Worm (Caenorhabditis elegans) whole organism, late embryonic: ENCODE data around the gene clec-139.

Source experiments
- C08G9.2 ChIP-seq: sonication (generic microtip); optimal IDR thresholded peaks from 2 replicates; lab custom pipeline; 2016; ENCODE audit warnings: mild to moderate bottlenecking, missing genetic modification characterization, moderate library complexity, missing compliant biosample characterization
- F13H6.1 ChIP-seq: sonication (generic microtip); optimal IDR thresholded peaks from 2 replicates; lab custom pipeline; 2016; ENCODE audit warnings: missing genetic modification characterization, missing compliant biosample characterization
- K09A11.1 ChIP-seq: sonication (generic microtip); optimal IDR thresholded peaks from 2 replicates; lab custom pipeline; 2017; ENCODE audit warnings: antibody characterized with exemption, mild to moderate bottlenecking, missing genetic modification characterization, missing compliant biosample characterization; ENCODE audit not compliant: insufficient read depth
- T23F11.4 ChIP-seq: fragments of 200-800 bp; sonication (Bioruptor generic); optimal IDR thresholded peaks from 2 replicates; lab custom pipeline; 2018; ENCODE audit warnings: mild to moderate bottlenecking, missing genetic modification characterization, missing compliant biosample characterization
- ama-1 ChIP-seq: fragments of 150-350 bp; optimal IDR thresholded peaks from 2 replicates; lab custom pipeline; 2014
- ceh-19 ChIP-seq: fragments of 200-800 bp; sonication (Bioruptor generic); optimal IDR thresholded peaks from 2 replicates; lab custom pipeline; 2018; ENCODE audit warnings: mild to moderate bottlenecking, missing genetic modification characterization, missing compliant biosample characterization
- ceh-2 ChIP-seq: sonication (generic microtip); optimal IDR thresholded peaks from 2 replicates; lab custom pipeline; 2016; ENCODE audit warnings: missing genotype, missing genetic modification characterization, missing compliant biosample characterization
- ceh-22 ChIP-seq: sonication (generic microtip); optimal IDR thresholded peaks from 2 replicates; lab custom pipeline; 2017; ENCODE audit warnings: missing biosample characterization, missing genetic modification characterization
- ceh-30 ChIP-seq: fragments of 150-350 bp; optimal IDR thresholded peaks from 2 replicates; lab custom pipeline; 2014; ENCODE audit warnings: missing biosample characterization, missing genetic modification characterization
- ceh-31 ChIP-seq: sonication (generic microtip); optimal IDR thresholded peaks from 2 replicates; lab custom pipeline; 2016; ENCODE audit warnings: missing genetic modification characterization, missing compliant biosample characterization
- ceh-45 ChIP-seq: fragments of 200-800 bp; sonication (Bioruptor generic); IDR thresholded peaks from 2 replicates; pipeline ENCODE4 v1.3.6; 2022; ENCODE audit warnings: missing genetic modification reagents, missing genetic modification characterization, missing compliant biosample characterization
- ceh-48 ChIP-seq: sonication (generic microtip); optimal IDR thresholded peaks from 2 replicates; lab custom pipeline; 2016; ENCODE audit warnings: missing genetic modification characterization, inconsistent platforms, missing compliant biosample characterization
- che-1 ChIP-seq: sonication (generic microtip); optimal IDR thresholded peaks from 2 replicates; lab custom pipeline; 2016; ENCODE audit warnings: mild to moderate bottlenecking, missing genetic modification characterization, missing compliant biosample characterization
- dmd-4 ChIP-seq: sonication (generic microtip); optimal IDR thresholded peaks from 2 replicates; lab custom pipeline; 2016; ENCODE audit warnings: borderline replicate concordance, missing genetic modification characterization, missing compliant biosample characterization
- dve-1 ChIP-seq: sonication (generic microtip); optimal IDR thresholded peaks from 2 replicates; lab custom pipeline; 2017; ENCODE audit warnings: antibody characterized with exemption, mild to moderate bottlenecking, missing genetic modification characterization, missing compliant biosample characterization
- elt-4 ChIP-seq: sonication (generic microtip); optimal IDR thresholded peaks from 2 replicates; lab custom pipeline; 2016; ENCODE audit warnings: missing genetic modification characterization, missing compliant biosample characterization
- eyg-1 ChIP-seq: sonication (generic microtip); optimal IDR thresholded peaks from 2 replicates; lab custom pipeline; 2016; ENCODE audit warnings: missing genotype, missing genetic modification characterization, missing compliant biosample characterization
- fax-1 ChIP-seq: sonication (generic microtip); optimal IDR thresholded peaks from 2 replicates; lab custom pipeline; 2016; ENCODE audit warnings: missing genotype, missing genetic modification characterization, missing compliant biosample characterization
- fkh-10 ChIP-seq: fragments of 150-350 bp; optimal IDR thresholded peaks from 2 replicates; lab custom pipeline; 2014; ENCODE audit warnings: missing biosample characterization, missing genetic modification reagents, missing genetic modification characterization
- fkh-6 ChIP-seq: sonication (generic microtip); optimal IDR thresholded peaks from 2 replicates; lab custom pipeline; 2016; ENCODE audit warnings: missing genetic modification characterization, missing compliant biosample characterization
- hlh-30 ChIP-seq: sonication (generic microtip); optimal IDR thresholded peaks from 2 replicates; lab custom pipeline; 2017; ENCODE audit warnings: antibody characterized with exemption, missing genetic modification characterization, missing compliant biosample characterization; ENCODE audit not compliant: insufficient read depth
- hlh-6 ChIP-seq: sonication (generic microtip); optimal IDR thresholded peaks from 2 replicates; lab custom pipeline; 2016; ENCODE audit warnings: missing genotype, missing genetic modification characterization, missing compliant biosample characterization
- hlh-8 ChIP-seq: sonication (generic microtip); optimal IDR thresholded peaks from 2 replicates; lab custom pipeline; 2016; ENCODE audit warnings: missing genotype, missing genetic modification characterization, missing compliant biosample characterization
- lin-11 ChIP-seq: fragments of 200-800 bp; sonication (Bioruptor generic); optimal IDR thresholded peaks from 2 replicates; lab custom pipeline; 2018; ENCODE audit warnings: mild to moderate bottlenecking, missing genetic modification characterization, missing compliant biosample characterization
- madf-2 ChIP-seq: sonication (generic microtip); optimal IDR thresholded peaks from 2 replicates; lab custom pipeline; 2017; ENCODE audit warnings: missing genetic modification characterization, missing compliant biosample characterization
- mec-3 ChIP-seq: sonication (generic microtip); optimal IDR thresholded peaks from 2 replicates; lab custom pipeline; 2016; ENCODE audit warnings: borderline replicate concordance, missing genetic modification characterization, missing compliant biosample characterization
- nhr-11 ChIP-seq: fragments of 150-350 bp; optimal IDR thresholded peaks from 2 replicates; lab custom pipeline; 2014; ENCODE audit warnings: missing biosample characterization, missing genetic modification characterization
- npax-4 ChIP-seq: sonication (generic microtip); optimal IDR thresholded peaks from 2 replicates; lab custom pipeline; 2016; ENCODE audit warnings: missing genetic modification characterization, missing compliant biosample characterization
- pag-3 ChIP-seq: sonication (generic microtip); optimal IDR thresholded peaks from 2 replicates; lab custom pipeline; 2016; ENCODE audit warnings: missing compliant biosample characterization, missing genetic modification characterization, borderline replicate concordance
- pat-9 ChIP-seq: fragments of 200-800 bp; sonication (Bioruptor generic); optimal IDR thresholded peaks from 2 replicates; lab custom pipeline; 2018; ENCODE audit warnings: mild to moderate bottlenecking, missing genetic modification characterization, moderate library complexity, missing compliant biosample characterization
- pros-1 ChIP-seq: fragments of 150-350 bp; optimal IDR thresholded peaks from 2 replicates; lab custom pipeline; 2014; ENCODE audit warnings: missing biosample characterization, missing genetic modification reagents, missing genetic modification characterization
- sdc-2 ChIP-seq: sonication (generic microtip); optimal IDR thresholded peaks from 2 replicates; lab custom pipeline; 2016; ENCODE audit warnings: missing genotype, missing genetic modification characterization, missing compliant biosample characterization
- sox-2 ChIP-seq: fragments of 200-800 bp; sonication (Bioruptor generic); IDR thresholded peaks from 2 replicates; pipeline ENCODE4 v1.3.6; 2022; ENCODE audit warnings: missing genetic modification reagents, missing genetic modification characterization, missing compliant biosample characterization
- sox-4 ChIP-seq: sonication (generic microtip); optimal IDR thresholded peaks from 2 replicates; lab custom pipeline; 2017; ENCODE audit warnings: mild to moderate bottlenecking, missing genetic modification characterization, inconsistent platforms, missing compliant biosample characterization
- tbx-2 ChIP-seq: sonication (generic microtip); optimal IDR thresholded peaks from 2 replicates; lab custom pipeline; 2016; ENCODE audit warnings: missing genetic modification characterization, missing compliant biosample characterization
- ttx-3 ChIP-seq: sonication (generic microtip); optimal IDR thresholded peaks from 2 replicates; lab custom pipeline; 2016; ENCODE audit warnings: missing genetic modification reagents, missing genetic modification characterization, missing compliant biosample characterization
- unc-3 ChIP-seq, 2 experiments: fragments of 200-800 bp in 1 of 2; sonication (Bioruptor generic) in 1 of 2; sonication (generic microtip) in 1 of 2; conservative IDR thresholded peaks in 1 of 2; optimal IDR thresholded peaks in 1 of 2; 2 replicates each; pipeline versions ENCODE4 v1.3.6 to Lab custom; 2016 to 2022; ENCODE audit warnings: missing compliant biosample characterization in 2 of 2, missing genetic modification characterization in 2 of 2, missing genetic modification reagents in 1 of 2
- unc-55 ChIP-seq: sonication (generic microtip); optimal IDR thresholded peaks from 2 replicates; lab custom pipeline; 2017; ENCODE audit warnings: missing biosample characterization, missing genetic modification reagents, missing genetic modification characterization

Gene clec-139

DNA sequence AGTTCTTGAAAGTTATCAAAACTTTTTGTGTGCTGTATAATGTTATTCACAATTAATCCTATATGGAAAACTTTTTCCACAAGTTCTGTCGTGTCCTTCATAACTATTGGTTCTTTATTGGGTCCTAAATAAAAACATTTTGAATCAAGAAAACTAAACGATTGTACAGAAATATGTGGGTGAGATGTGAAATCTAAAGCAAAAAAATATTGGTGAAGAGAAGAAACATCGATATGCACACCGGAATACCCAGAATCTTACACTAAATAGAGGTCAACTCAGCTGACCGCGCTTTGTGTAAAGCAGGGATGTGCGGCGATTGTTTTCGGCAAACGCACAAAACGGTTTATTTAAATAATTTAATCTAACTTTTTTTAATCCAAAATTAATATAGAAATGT is 39.7 kb upstream of the clec-139 start, which contains the start of gene T05A7.13:
Gene T05A7.13 (minus strand): TSS at position 101 of the 400 bp plus-strand sequence.
- TF ChIP-seq pag-3 (no peak), elt-4 (tag; lab: Kevin White, UChicago) (no peak), pros-1 (no peak), lin-11 (no peak), hlh-8 (no peak), C08G9.2 (tag; lab: Kevin White, UChicago) (no peak), ceh-30 (tag; lab: Kevin White, UChicago) (no peak)

DNA sequence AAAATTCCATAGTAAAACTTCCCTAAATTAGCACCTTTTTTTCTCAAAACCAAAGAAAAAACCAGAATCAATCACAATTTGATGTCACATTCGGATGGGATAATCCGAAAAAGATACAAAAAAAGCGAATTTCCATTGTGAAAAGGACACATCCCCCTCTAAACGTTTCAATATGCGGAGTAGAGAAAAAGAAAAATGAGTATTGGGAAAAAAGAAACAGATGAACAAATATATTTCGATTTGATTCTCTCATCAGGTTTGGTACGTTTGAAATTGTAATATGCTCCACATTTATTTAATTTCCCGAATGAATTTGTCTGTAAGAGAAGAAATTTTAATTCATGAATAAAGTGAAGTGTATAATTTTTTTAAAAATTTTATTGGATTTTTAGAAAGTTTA is 36.7 kb upstream of the clec-139 start:
- TF ChIP-seq pat-9 (tag; lab: Kevin White, UChicago) (no peak), unc-3 (GFP tag; conservative IDR thresholded peaks at IDR 0.05; lab: Robert Waterston, UW) (no peak), unc-3 (tag; optimal IDR thresholded peaks at IDR 0.05; lab: Kevin White, UChicago) (no peak), hlh-8 (no peak), pag-3 (no peak), tbx-2 (no peak), mec-3 (tag; lab: Kevin White, UChicago) (no peak), ceh-45 (no peak), F13H6.1 (tag; lab: Kevin White, UChicago) (no peak), npax-4 (tag; lab: Kevin White, UChicago) (no peak), elt-4 (tag; lab: Kevin White, UChicago) (no peak), ceh-30 (tag; lab: Kevin White, UChicago) (no peak), fax-1 (no peak), dmd-4 (tag; lab: Kevin White, UChicago) (no peak), madf-2 (tag; lab: Kevin White, UChicago) (no peak), hlh-30 (no peak), ama-1 (lab: Kevin White, UChicago) (no peak), ceh-19 (GFP tag; lab: Kevin White, UChicago) (no peak)

DNA sequence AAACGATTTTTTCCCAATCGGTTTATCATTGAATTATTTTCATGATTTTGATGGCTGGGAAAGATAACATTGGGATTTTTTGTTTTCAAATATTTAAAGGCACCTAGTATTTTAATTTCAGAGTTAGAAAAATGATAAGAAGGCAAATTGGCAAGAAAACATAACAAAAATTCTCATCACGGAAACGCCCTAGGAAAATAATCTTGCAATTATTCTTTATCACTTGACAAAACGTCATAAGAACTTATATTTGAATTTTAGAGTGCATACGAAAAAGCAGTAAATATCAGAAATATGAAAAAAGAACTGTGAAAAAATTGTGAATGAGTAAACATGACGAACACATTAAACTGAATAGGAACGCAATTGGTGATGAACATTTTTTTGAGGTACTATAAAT is 35.8 kb upstream of the clec-139 start:
- TF ChIP-seq ttx-3 (tag; lab: Kevin White, UChicago), result no peak
- no peak for TF ChIP-seq pros-1
- no peak for TF ChIP-seq ceh-2 (tag; lab: Kevin White, UChicago)
- no peak for TF ChIP-seq ceh-22 (tag; lab: Kevin White, UChicago)
- TF ChIP-seq dve-1 (tag; lab: Kevin White, UChicago), result no peak
- TF ChIP-seq nhr-11 (tag; lab: Kevin White, UChicago), result no peak
- no peak for TF ChIP-seq hlh-6 (tag; lab: Kevin White, UChicago)

DNA sequence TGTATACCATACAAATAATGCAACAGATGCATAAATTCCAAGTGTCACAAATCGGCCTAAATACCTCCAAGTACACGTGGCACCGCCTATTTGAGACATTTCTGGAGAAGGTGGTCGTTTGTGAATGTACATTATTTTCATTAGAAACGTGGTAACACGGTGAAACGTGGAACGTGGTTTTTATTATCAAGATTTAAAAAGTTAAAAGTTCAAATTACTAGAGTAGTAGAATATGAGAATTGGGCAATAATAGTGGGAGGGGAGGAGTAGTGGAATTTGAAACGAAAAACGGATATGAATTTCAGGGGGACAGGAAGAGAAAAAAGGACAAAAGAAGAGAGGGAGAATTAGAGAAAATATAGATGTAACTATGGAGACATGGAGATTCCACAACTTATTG is 34.3 kb upstream of the clec-139 start, which contains the start of gene fut-6:
Gene fut-6 (minus strand): TSS at position 101 of the 400 bp plus-strand sequence.
- no peak for TF ChIP-seq pat-9 (tag; lab: Kevin White, UChicago)
- no peak for TF ChIP-seq ceh-45
- TF ChIP-seq eyg-1, result no peak
- no peak for TF ChIP-seq C08G9.2 (tag; lab: Kevin White, UChicago)
- TF ChIP-seq che-1 (tag; lab: Kevin White, UChicago), result no peak
- TF ChIP-seq ceh-48 (tag; lab: Kevin White, UChicago), result no peak
- no peak for TF ChIP-seq unc-55 (GFP tag; lab: Kevin White, UChicago)
- TF ChIP-seq sdc-2, result no peak
- no peak for TF ChIP-seq ceh-19 (GFP tag; lab: Kevin White, UChicago)
- no peak for TF ChIP-seq K09A11.1
- TF ChIP-seq sox-2 (GFP tag; lab: Robert Waterston, UW), result no peak
- TF ChIP-seq T23F11.4, result no peak
- TF ChIP-seq elt-4 (tag; lab: Kevin White, UChicago), result no peak
- TF ChIP-seq ceh-2 (tag; lab: Kevin White, UChicago), result no peak
- TF ChIP-seq fkh-6, result no peak
- no peak for TF ChIP-seq ceh-31
- no peak for TF ChIP-seq sox-4
- no peak for TF ChIP-seq fkh-10
- no peak for TF ChIP-seq lin-11
- no peak for TF ChIP-seq pros-1
